Fruit fly (Drosophila melanogaster) whole organism, pupa: ENCODE data around the gene Dref.

ENCODE experiments used
- CG10348 ChIP-seq: fragments of 200-800 bp; sonication (Bioruptor generic); IDR thresholded peaks from 2 replicates; pipeline ENCODE4 v1.3.6; 2022; ENCODE audit warnings: missing biosample characterization, missing genetic modification characterization
- CG12605 ChIP-seq: fragments of 200-800 bp; sonication (Bioruptor generic); IDR thresholded peaks from 2 replicates; pipeline ENCODE4 v1.3.6; 2022; ENCODE audit warnings: missing biosample characterization, missing genetic modification characterization
- CG14655 ChIP-seq: fragments of 200-800 bp; sonication (Bioruptor generic); optimal IDR thresholded peaks from 3 replicates; lab custom pipeline; 2017; ENCODE audit warnings: mild to moderate bottlenecking, missing biosample characterization, missing genetic modification reagents, missing genetic modification characterization
- CG15710 ChIP-seq: fragments of 200-800 bp; sonication (Bioruptor generic); optimal IDR thresholded peaks from 2 replicates; lab custom pipeline; 2018; ENCODE audit warnings: missing biosample characterization, mild to moderate bottlenecking, missing genetic modification characterization, moderate library complexity
- CG17806 ChIP-seq: fragments of 200-800 bp; sonication (Bioruptor generic); optimal IDR thresholded peaks from 2 replicates; lab custom pipeline; 2018; ENCODE audit warnings: missing biosample characterization, mild to moderate bottlenecking, missing genetic modification characterization, moderate library complexity
- CG32121 ChIP-seq: fragments of 200-800 bp; sonication (Bioruptor generic); IDR thresholded peaks from 2 replicates; pipeline ENCODE4 v1.3.6; 2022; ENCODE audit warnings: missing biosample characterization, missing genetic modification characterization
- CG34367 ChIP-seq: fragments of 200-800 bp; sonication (Bioruptor generic); optimal IDR thresholded peaks from 2 replicates; lab custom pipeline; 2018; ENCODE audit warnings: missing biosample characterization, mild to moderate bottlenecking, missing genetic modification characterization
- CG9948 ChIP-seq: fragments of 200-800 bp; sonication (Bioruptor generic); optimal IDR thresholded peaks from 2 replicates; lab custom pipeline; 2018; ENCODE audit warnings: missing biosample characterization, mild to moderate bottlenecking, missing genetic modification characterization, moderate library complexity
- EcR ChIP-seq: fragments of 200-800 bp; sonication (Bioruptor generic); optimal IDR thresholded peaks from 3 replicates; lab custom pipeline; 2019; ENCODE audit warnings: missing biosample characterization, missing genetic modification characterization, mild to moderate bottlenecking, moderate library complexity, missing genetic modification reagents
- Ets98B ChIP-seq: fragments of 200-800 bp; sonication (Bioruptor generic); IDR thresholded peaks from 2 replicates; pipeline ENCODE4 v1.3.6; 2022; ENCODE audit warnings: missing biosample characterization, missing genetic modification characterization
- Pif1B ChIP-seq: fragments of 200-800 bp; sonication (Bioruptor generic); optimal IDR thresholded peaks from 3 replicates; lab custom pipeline; 2016; ENCODE audit warnings: missing biosample characterization, missing genetic modification characterization
- Snoo ChIP-seq: fragments of 200-800 bp; sonication (Bioruptor generic); optimal IDR thresholded peaks from 3 replicates; lab custom pipeline; 2017; ENCODE audit warnings: missing biosample characterization, mild to moderate bottlenecking, missing genetic modification characterization, inconsistent platforms
- fd96Ca ChIP-seq: fragments of 200-800 bp; sonication (Bioruptor generic); IDR thresholded peaks from 3 replicates; pipeline ENCODE4 v1.3.6; 2022; ENCODE audit warnings: missing biosample characterization, missing genetic modification characterization

- peak; percentile 99 for TF ChIP-seq CG32121 (GFP tag; lab: Robert Waterston, UW)
- TF ChIP-seq CG9948 (tag; lab: Kevin White, UChicago), result peak; percentile 99
- TF ChIP-seq Ets98B (GFP tag; lab: Robert Waterston, UW), result peak; percentile 99
- peak; percentile 100 for TF ChIP-seq fd96Ca (GFP tag; lab: Robert Waterston, UW)
- peak; percentile 99 for TF ChIP-seq CG15710 (tag; lab: Kevin White, UChicago)
- peak; percentile 99 for TF ChIP-seq CG12605 (GFP tag; lab: Robert Waterston, UW)
- TF ChIP-seq EcR, result no peak
- peak; percentile 99 for TF ChIP-seq Pif1B
- peak; percentile 99 for TF ChIP-seq Snoo
- peak; percentile 99 for TF ChIP-seq CG14655
- TF ChIP-seq CG34367, result peak; percentile 99
- peak; percentile 98 for TF ChIP-seq CG10348 (GFP tag; lab: Robert Waterston, UW)
- peak; percentile 99 for TF ChIP-seq CG17806 (tag; lab: Kevin White, UChicago)
These were observed 43.0 kb upstream of the Dref start for dm6 chr2L:10009800-10010658.
